Worm (Caenorhabditis elegans) whole organism, L2 larva: ENCODE measurements around the gene zyg-9.

Experiments used
- C34F6.9 ChIP-seq: fragments of 150-350 bp; optimal IDR thresholded peaks from 2 replicates; lab custom pipeline; 2014; ENCODE audit warnings: missing biosample characterization, missing genetic modification characterization
- F13H6.1 ChIP-seq: sonication (generic microtip); optimal IDR thresholded peaks from 2 replicates; lab custom pipeline; 2016; ENCODE audit warnings: missing genetic modification characterization, missing compliant biosample characterization
- R02D3.7 ChIP-seq: fragments of 150-350 bp; optimal IDR thresholded peaks from 2 replicates; lab custom pipeline; 2014; ENCODE audit warnings: missing biosample characterization, missing genetic modification characterization
- Y55F3AM.14 ChIP-seq: fragments of 200-800 bp; sonication (Bioruptor generic); optimal IDR thresholded peaks from 2 replicates; lab custom pipeline; 2018; ENCODE audit warnings: mild to moderate bottlenecking, missing genetic modification characterization, missing compliant biosample characterization
- ZK546.5 ChIP-seq: sonication (generic microtip); optimal IDR thresholded peaks from 2 replicates; lab custom pipeline; 2017; ENCODE audit warnings: missing biosample characterization, missing genetic modification characterization
- aly-2 ChIP-seq: fragments of 150-350 bp; optimal IDR thresholded peaks from 2 replicates; lab custom pipeline; 2014; ENCODE audit warnings: missing biosample characterization, missing genetic modification characterization
- blmp-1 ChIP-seq: sonication (generic microtip); optimal IDR thresholded peaks from 2 replicates; lab custom pipeline; 2017; ENCODE audit warnings: missing genetic modification characterization, mild to moderate bottlenecking, missing compliant biosample characterization, antibody characterized with exemption, moderate library complexity; ENCODE audit not compliant: insufficient read depth
- ceh-16 ChIP-seq: fragments of 150-350 bp; optimal IDR thresholded peaks from 2 replicates; lab custom pipeline; 2014; ENCODE audit warnings: missing biosample characterization, missing genetic modification characterization
- ceh-82 ChIP-seq: fragments of 150-350 bp; optimal IDR thresholded peaks from 2 replicates; lab custom pipeline; 2014; ENCODE audit warnings: missing biosample characterization, missing genetic modification characterization
- crh-2 ChIP-seq: sonication (generic microtip); optimal IDR thresholded peaks from 2 replicates; lab custom pipeline; 2017; ENCODE audit warnings: missing biosample characterization, missing genetic modification characterization
- dmd-4 ChIP-seq: sonication (generic microtip); optimal IDR thresholded peaks from 2 replicates; lab custom pipeline; 2017; ENCODE audit warnings: missing biosample characterization, missing genetic modification characterization
- egl-27 ChIP-seq: sonication (generic microtip); optimal IDR thresholded peaks from 3 replicates; lab custom pipeline; 2017; ENCODE audit warnings: missing biosample characterization, missing genetic modification reagents, missing genetic modification characterization
- elt-1 ChIP-seq: fragments of 150-350 bp; optimal IDR thresholded peaks from 2 replicates; lab custom pipeline; 2014; ENCODE audit warnings: missing biosample characterization, missing genetic modification characterization
- elt-3 ChIP-seq: sonication (generic microtip); optimal IDR thresholded peaks from 2 replicates; lab custom pipeline; 2017; ENCODE audit warnings: missing biosample characterization, missing genetic modification characterization
- fos-1 ChIP-seq: fragments of 150-350 bp; optimal IDR thresholded peaks from 2 replicates; lab custom pipeline; 2014; ENCODE audit warnings: missing biosample characterization, missing genetic modification characterization
- lsy-2 ChIP-seq, 2 experiments: fragments of 150-350 bp in 1 of 2; sonication (generic microtip) in 1 of 2; optimal IDR thresholded peaks; 2 replicates each; lab custom pipeline; 2014 to 2017; ENCODE audit warnings: missing biosample characterization in 2 of 2, missing genetic modification characterization in 2 of 2
- mab-5 ChIP-seq: fragments of 150-350 bp; optimal IDR thresholded peaks from 2 replicates; lab custom pipeline; 2014; ENCODE audit warnings: missing biosample characterization, missing genetic modification characterization
- mbf-1 ChIP-seq: sonication (generic microtip); optimal IDR thresholded peaks from 2 replicates; lab custom pipeline; 2017; ENCODE audit warnings: missing biosample characterization, missing genetic modification characterization
- mdl-1 ChIP-seq, 2 experiments: fragments of 150-350 bp in 1 of 2; sonication (generic microtip) in 1 of 2; optimal IDR thresholded peaks; 2 replicates each; lab custom pipeline; 2017; ENCODE audit warnings: missing biosample characterization in 2 of 2, missing genetic modification characterization in 2 of 2
- nhr-12 ChIP-seq: fragments of 150-350 bp; optimal IDR thresholded peaks from 2 replicates; lab custom pipeline; 2014; ENCODE audit warnings: missing biosample characterization, missing genetic modification characterization
- nhr-129 ChIP-seq: fragments of 150-350 bp; optimal IDR thresholded peaks from 2 replicates; lab custom pipeline; 2014; ENCODE audit warnings: missing biosample characterization, missing genetic modification characterization
- nhr-25 ChIP-seq: fragments of 150-350 bp; sonication (generic microtip); optimal IDR thresholded peaks from 3 replicates; lab custom pipeline; 2014; ENCODE audit warnings: missing biosample characterization, missing genetic modification characterization
- nhr-6 ChIP-seq: fragments of 150-350 bp; optimal IDR thresholded peaks from 2 replicates; lab custom pipeline; 2014; ENCODE audit warnings: missing biosample characterization, missing genetic modification characterization
- nhr-77 ChIP-seq: fragments of 150-350 bp; optimal IDR thresholded peaks from 2 replicates; lab custom pipeline; 2014; ENCODE audit warnings: missing biosample characterization, missing genetic modification characterization
- sem-4 ChIP-seq: fragments of 150-350 bp; optimal IDR thresholded peaks from 2 replicates; lab custom pipeline; 2014; ENCODE audit warnings: missing biosample characterization, missing genetic modification reagents, missing genetic modification characterization
- skn-1 ChIP-seq: sonication (generic microtip); optimal IDR thresholded peaks from 2 replicates; lab custom pipeline; 2017; ENCODE audit warnings: missing biosample characterization, missing genetic modification characterization
- sma-3 ChIP-seq: sonication (generic microtip); optimal IDR thresholded peaks from 2 replicates; lab custom pipeline; 2016; ENCODE audit warnings: missing genetic modification reagents, missing genetic modification characterization, missing compliant biosample characterization
- sma-9 ChIP-seq, 2 experiments: fragments of 150-350 bp in 1 of 2; sonication (generic microtip) in 1 of 2; optimal IDR thresholded peaks; 2 replicates each; lab custom pipeline; 2014 to 2016; ENCODE audit warnings: missing genetic modification characterization in 2 of 2, mild to moderate bottlenecking in 1 of 2, missing biosample characterization in 1 of 2, missing compliant biosample characterization in 1 of 2, missing genetic modification reagents in 1 of 2, moderate library complexity in 1 of 2
- snpc-4 ChIP-seq: fragments of 150-350 bp; optimal IDR thresholded peaks from 2 replicates; lab custom pipeline; 2014; ENCODE audit warnings: missing biosample characterization, missing genetic modification characterization
- unc-55 ChIP-seq: fragments of 150-350 bp; sonication (generic microtip); optimal IDR thresholded peaks from 3 replicates; lab custom pipeline; 2014; ENCODE audit warnings: missing biosample characterization, missing genetic modification reagents, missing genetic modification characterization
- zag-1 ChIP-seq: fragments of 150-350 bp; optimal IDR thresholded peaks from 2 replicates; lab custom pipeline; 2014; ENCODE audit warnings: missing biosample characterization, missing genetic modification characterization
- ztf-11 ChIP-seq: sonication (generic microtip); optimal IDR thresholded peaks from 2 replicates; lab custom pipeline; 2017; ENCODE audit warnings: missing biosample characterization, missing genetic modification characterization

Gene zyg-9

ce11 chrII:8457438-8457837, at the start of gene zyg-9:
zyg-9 (plus strand) TSS chrII:8457818.
- TF ChIP-seq unc-55 (GFP tag; lab: Kevin White, UChicago) = peak; percentile 30
- TF ChIP-seq elt-3 (tag; lab: Kevin White, UChicago) = no peak
- TF ChIP-seq nhr-129 (tag; lab: Kevin White, UChicago) = peak; percentile 26
- TF ChIP-seq nhr-12 (tag; lab: Kevin White, UChicago) = no peak
- no peak for TF ChIP-seq skn-1 (tag; lab: Kevin White, UChicago)
- TF ChIP-seq dmd-4 (tag; lab: Kevin White, UChicago) = no peak
- TF ChIP-seq lsy-2 (tag; optimal IDR thresholded peaks at IDR 0.05; lab: Kevin White, UChicago) = peak in 1 of 2 experiments; percentile 29
- peak; percentile 63 for TF ChIP-seq C34F6.9
- TF ChIP-seq sem-4 (tag; lab: Kevin White, UChicago) = no peak
- TF ChIP-seq ceh-82 (tag; lab: Kevin White, UChicago) = no peak
- TF ChIP-seq elt-1 (tag; lab: Kevin White, UChicago) = no peak

ce11 chrII:8409538-8409937, 48.1 kb upstream of the zyg-9 start:
- TF ChIP-seq nhr-129 (tag; lab: Kevin White, UChicago) (no peak), sem-4 (tag; lab: Kevin White, UChicago) (peak; percentile 28), nhr-12 (tag; lab: Kevin White, UChicago) (no peak), mdl-1 (tag; optimal IDR thresholded peaks at IDR 0.05; lab: Kevin White, UChicago) (no peak)

- no peak for TF ChIP-seq unc-55 (GFP tag; lab: Kevin White, UChicago)
- TF ChIP-seq blmp-1 (tag; lab: Kevin White, UChicago) = no peak
- no peak for TF ChIP-seq mab-5 (tag; lab: Kevin White, UChicago)
- no peak for TF ChIP-seq zag-1
- TF ChIP-seq crh-2 = no peak
- TF ChIP-seq R02D3.7 (tag; lab: Kevin White, UChicago) = no peak
- TF ChIP-seq egl-27 (tag; lab: Kevin White, UChicago) = no peak
- TF ChIP-seq ceh-16 (tag; lab: Kevin White, UChicago) = no peak
- no peak for TF ChIP-seq nhr-6
- no peak for TF ChIP-seq nhr-77
- TF ChIP-seq dmd-4 (tag; lab: Kevin White, UChicago) = no peak
These were observed 46.6 kb upstream of the zyg-9 start for ce11 chrII:8411002-8411401.

- no peak for TF ChIP-seq aly-2 (tag; lab: Kevin White, UChicago)
- TF ChIP-seq sem-4 (tag; lab: Kevin White, UChicago) = no peak
- TF ChIP-seq fos-1 = peak; percentile 51
- TF ChIP-seq snpc-4 (tag; lab: Kevin White, UChicago) = no peak
- TF ChIP-seq sma-9 (GFP tag; optimal IDR thresholded peaks at IDR 0.05; lab: Kevin White, UChicago) = peak; percentile 30
- no peak for TF ChIP-seq sma-9 (tag; optimal IDR thresholded peaks at IDR 0.05; lab: Kevin White, UChicago)
- TF ChIP-seq mbf-1 (tag; lab: Kevin White, UChicago) = no peak
- no peak for TF ChIP-seq unc-55 (GFP tag; lab: Kevin White, UChicago)
- TF ChIP-seq ceh-16 (tag; lab: Kevin White, UChicago) = peak; percentile 7
These were observed 45.4 kb upstream of the zyg-9 start, which contains the start of gene efl-3 for ce11 chrII:8412061-8412721. efl-3 (plus strand) TSS chrII:8412671.

- TF ChIP-seq C34F6.9 (no peak), elt-3 (tag; lab: Kevin White, UChicago) (no peak), crh-2 (no peak), ztf-11 (tag; lab: Kevin White, UChicago) (no peak), F13H6.1 (tag; lab: Kevin White, UChicago) (no peak), ceh-82 (tag; lab: Kevin White, UChicago) (no peak), fos-1 (peak; percentile 20)
These were observed 44.7 kb upstream of the zyg-9 start for ce11 chrII:8412935-8413334.

ce11 chrII:8415035-8415434, 42.6 kb upstream of the zyg-9 start:
- TF ChIP-seq dmd-4 (tag; lab: Kevin White, UChicago) (no peak), nhr-25 (no peak), Y55F3AM.14 (GFP tag; lab: Kevin White, UChicago) (no peak), zag-1 (no peak), ZK546.5 (tag; lab: Kevin White, UChicago) (no peak), sma-3 (GFP tag; lab: Kevin White, UChicago) (no peak), mbf-1 (tag; lab: Kevin White, UChicago) (no peak), ceh-16 (tag; lab: Kevin White, UChicago) (no peak)
